Worm (Caenorhabditis elegans) whole organism, L2 larva: Measurements from ENCODE around the gene C45B11.5.

Source experiments
- ZK546.5 ChIP-seq: sonication (generic microtip); optimal IDR thresholded peaks from 2 replicates; lab custom pipeline; 2017; ENCODE audit warnings: missing biosample characterization, missing genetic modification characterization
- aly-2 ChIP-seq: fragments of 150-350 bp; optimal IDR thresholded peaks from 2 replicates; lab custom pipeline; 2014; ENCODE audit warnings: missing biosample characterization, missing genetic modification characterization
- ama-1 ChIP-seq: fragments of 150-350 bp; optimal IDR thresholded peaks from 2 replicates; lab custom pipeline; 2018; ENCODE audit warnings: inconsistent platforms
- skn-1 ChIP-seq: sonication (generic microtip); optimal IDR thresholded peaks from 2 replicates; lab custom pipeline; 2017; ENCODE audit warnings: missing biosample characterization, missing genetic modification characterization

ce11 chrV:11010768-11011167 is 30.8 kb upstream of the C45B11.5 start:
- TF ChIP-seq aly-2 (tag; lab: Kevin White, UChicago) (no peak), ama-1 (lab: Kevin White, UChicago) (no peak), ZK546.5 (tag; lab: Kevin White, UChicago) (no peak), skn-1 (tag; lab: Kevin White, UChicago) (no peak)
